Fruit fly (Drosophila melanogaster) whole organism, embryonic: Measurements from ENCODE around the gene CG11454.

ENCODE experiments used
- C15 ChIP-seq: fragments of 200-800 bp; sonication (Bioruptor generic); IDR thresholded peaks from 3 replicates; pipeline ENCODE4 v1.3.6; 2022; ENCODE audit warnings: missing biosample characterization, missing genetic modification characterization
- CG10267 ChIP-seq: fragments of 200-800 bp; sonication (Bioruptor generic); optimal IDR thresholded peaks from 2 replicates; lab custom pipeline; 2018; ENCODE audit warnings: missing biosample characterization, mild to moderate bottlenecking, missing genetic modification characterization, moderate library complexity
- CG10431 ChIP-seq: fragments of 200-800 bp; sonication (Bioruptor generic); optimal IDR thresholded peaks from 3 replicates; lab custom pipeline; 2018; ENCODE audit warnings: missing biosample characterization, mild to moderate bottlenecking, missing genetic modification characterization
- CG10565 ChIP-seq: fragments of 200-800 bp; sonication (Bioruptor generic); optimal IDR thresholded peaks from 3 replicates; lab custom pipeline; 2016; ENCODE audit warnings: missing biosample characterization, mild to moderate bottlenecking, missing genetic modification characterization
- CG10979 ChIP-seq: fragments of 200-800 bp; sonication (Bioruptor generic); optimal IDR thresholded peaks from 2 replicates; lab custom pipeline; 2018; ENCODE audit warnings: missing biosample characterization, mild to moderate bottlenecking, missing genetic modification characterization, moderate library complexity
- CG11093 ChIP-seq: fragments of 200-800 bp; sonication (Bioruptor generic); IDR thresholded peaks from 3 replicates; pipeline ENCODE4 v1.3.6; 2022; ENCODE audit warnings: missing biosample characterization, missing genetic modification characterization
- CG12071 ChIP-seq: fragments of 200-800 bp; sonication (Bioruptor generic); optimal IDR thresholded peaks from 3 replicates; lab custom pipeline; 2018; ENCODE audit warnings: missing biosample characterization, mild to moderate bottlenecking, missing genetic modification characterization
- CG13775 ChIP-seq: fragments of 200-800 bp; sonication (Bioruptor generic); optimal IDR thresholded peaks from 3 replicates; lab custom pipeline; 2017; ENCODE audit warnings: missing biosample characterization, mild to moderate bottlenecking, missing genetic modification characterization
- CG15514 ChIP-seq: fragments of 200-800 bp; sonication (Bioruptor generic); optimal IDR thresholded peaks from 3 replicates; lab custom pipeline; 2017; ENCODE audit warnings: missing biosample characterization, missing genetic modification characterization, mild to moderate bottlenecking, moderate library complexity, missing genetic modification reagents
- CG1602 ChIP-seq: fragments of 200-800 bp; sonication (Bioruptor generic); optimal IDR thresholded peaks from 3 replicates; lab custom pipeline; 2016; ENCODE audit warnings: missing biosample characterization, missing genetic modification characterization
- CG17359 ChIP-seq: fragments of 200-800 bp; sonication (Bioruptor generic); optimal IDR thresholded peaks from 3 replicates; lab custom pipeline; 2018; ENCODE audit warnings: missing biosample characterization, mild to moderate bottlenecking, missing genetic modification characterization, moderate library complexity
- CG1792 ChIP-seq: fragments of 200-800 bp; sonication (Bioruptor generic); optimal IDR thresholded peaks from 2 replicates; lab custom pipeline; 2016; ENCODE audit warnings: missing biosample characterization, missing genetic modification characterization
- CG2120 ChIP-seq: fragments of 200-800 bp; sonication (Bioruptor generic); optimal IDR thresholded peaks from 3 replicates; lab custom pipeline; 2016; ENCODE audit warnings: missing biosample characterization, missing genetic modification characterization
- CG30403 ChIP-seq: fragments of 200-800 bp; sonication (Bioruptor generic); optimal IDR thresholded peaks from 3 replicates; lab custom pipeline; 2016; ENCODE audit warnings: missing biosample characterization, missing genetic modification characterization
- CG32532 ChIP-seq: fragments of 200-800 bp; sonication (Bioruptor generic); IDR thresholded peaks from 2 replicates; pipeline ENCODE4 v1.3.6; 2022; ENCODE audit warnings: missing biosample characterization, missing genetic modification characterization
- CG32772 ChIP-seq: fragments of 200-800 bp; sonication (Bioruptor generic); IDR thresholded peaks from 2 replicates; pipeline ENCODE4 v1.3.6; 2022; ENCODE audit warnings: missing biosample characterization, missing genetic modification characterization
- CG33557 ChIP-seq: fragments of 200-800 bp; sonication (Bioruptor generic); optimal IDR thresholded peaks from 2 replicates; lab custom pipeline; 2019; ENCODE audit warnings: missing biosample characterization, mild to moderate bottlenecking, missing genetic modification characterization, moderate library complexity
- CG6765 ChIP-seq: fragments of 200-800 bp; sonication (Bioruptor generic); optimal IDR thresholded peaks from 3 replicates; lab custom pipeline; 2017; ENCODE audit warnings: missing biosample characterization, mild to moderate bottlenecking, missing genetic modification characterization
- CG7987 ChIP-seq: fragments of 200-800 bp; sonication (Bioruptor generic); optimal IDR thresholded peaks from 2 replicates; lab custom pipeline; 2018; ENCODE audit warnings: missing biosample characterization, mild to moderate bottlenecking, missing genetic modification characterization, moderate library complexity
- CG8290 ChIP-seq, 3 experiments: fragments of 200-800 bp; sonication (Bioruptor generic); optimal IDR thresholded peaks; 2 replicates each; lab custom pipeline; 2016 to 2019; ENCODE audit warnings: missing biosample characterization in 3 of 3, missing genetic modification characterization in 3 of 3, mild to moderate bottlenecking in 2 of 3, moderate library complexity in 1 of 3
- CG8359 ChIP-seq: fragments of 200-800 bp; sonication (Bioruptor generic); optimal IDR thresholded peaks from 2 replicates; lab custom pipeline; 2017; ENCODE audit warnings: missing biosample characterization, mild to moderate bottlenecking, missing genetic modification characterization, borderline replicate concordance
- CG8388 ChIP-seq: fragments of 200-800 bp; sonication (Bioruptor generic); optimal IDR thresholded peaks from 2 replicates; lab custom pipeline; 2019; ENCODE audit warnings: missing biosample characterization, mild to moderate bottlenecking, missing genetic modification characterization, moderate library complexity
- CG8478 ChIP-seq: fragments of >200 bp; optimal IDR thresholded peaks from 2 replicates; lab custom pipeline; 2018
- CG9437 ChIP-seq: fragments of 200-800 bp; sonication (Bioruptor generic); optimal IDR thresholded peaks from 2 replicates; lab custom pipeline; 2018; ENCODE audit warnings: missing biosample characterization, mild to moderate bottlenecking, missing genetic modification characterization
- CG9797 ChIP-seq: fragments of 200-800 bp; sonication (Bioruptor generic); optimal IDR thresholded peaks from 3 replicates; lab custom pipeline; 2018; ENCODE audit warnings: missing biosample characterization, mild to moderate bottlenecking, missing genetic modification characterization
- Dip3 ChIP-seq: fragments of 200-800 bp; sonication (Bioruptor generic); optimal IDR thresholded peaks from 3 replicates; lab custom pipeline; 2016; ENCODE audit warnings: missing biosample characterization, missing genetic modification characterization
- ERR ChIP-seq: fragments of 200-800 bp; sonication (Bioruptor generic); optimal IDR thresholded peaks from 2 replicates; lab custom pipeline; 2016; ENCODE audit warnings: missing biosample characterization, missing genetic modification characterization
- HmgD ChIP-seq: fragments of 200-800 bp; sonication (Bioruptor generic); optimal IDR thresholded peaks from 3 replicates; lab custom pipeline; 2016; ENCODE audit warnings: missing biosample characterization, missing genetic modification characterization
- Pdp1 ChIP-seq, 2 experiments: fragments of 200-800 bp; sonication (Bioruptor generic); optimal IDR thresholded peaks; 3 replicates each; lab custom pipeline; 2016; ENCODE audit warnings: missing biosample characterization in 2 of 2, missing genetic modification characterization in 2 of 2, mild to moderate bottlenecking in 1 of 2, moderate library complexity in 1 of 2
- Stat92E ChIP-seq, 3 experiments: fragments of >200 bp in 2 of 3; fragments of 200-800 bp in 1 of 3; sonication (Bioruptor generic) in 1 of 3; optimal IDR thresholded peaks; 2 replicates each; lab custom pipeline; 2017 to 2019; ENCODE audit warnings: missing biosample characterization in 3 of 3, missing genetic modification characterization in 3 of 3, mild to moderate bottlenecking in 1 of 3, moderate library complexity in 1 of 3
- Trl ChIP-seq, 3 experiments: fragments of >200 bp in 2 of 3; fragments of 200-800 bp in 1 of 3; sonication (Bioruptor generic) in 1 of 3; optimal IDR thresholded peaks; 2 replicates in 1 of 3; 3 replicates in 2 of 3; lab custom pipeline; 2016 to 2017; ENCODE audit warnings: missing biosample characterization in 1 of 3, missing genetic modification characterization in 1 of 3
- bigmax ChIP-seq: fragments of 200-800 bp; sonication (Bioruptor generic); optimal IDR thresholded peaks from 2 replicates; lab custom pipeline; 2018; ENCODE audit warnings: missing biosample characterization, mild to moderate bottlenecking, missing genetic modification characterization
- btn ChIP-seq: fragments of 200-800 bp; sonication (Bioruptor generic); optimal IDR thresholded peaks from 2 replicates; lab custom pipeline; 2016; ENCODE audit warnings: missing biosample characterization, missing genetic modification characterization
- chinmo ChIP-seq: fragments of 200-800 bp; sonication (Bioruptor generic); IDR thresholded peaks from 4 replicates; pipeline ENCODE4 v1.3.6; 2022; ENCODE audit warnings: missing biosample characterization, missing genetic modification characterization; ENCODE audit not compliant: partially characterized antibody
- emc ChIP-seq: fragments of 200-800 bp; sonication (Bioruptor generic); optimal IDR thresholded peaks from 2 replicates; lab custom pipeline; 2016; ENCODE audit warnings: missing biosample characterization, missing genetic modification characterization
- h ChIP-seq: fragments of >200 bp; optimal IDR thresholded peaks from 2 replicates; lab custom pipeline; 2017
- lab ChIP-seq: fragments of 200-800 bp; sonication (Bioruptor generic); optimal IDR thresholded peaks from 3 replicates; lab custom pipeline; 2017; ENCODE audit warnings: missing biosample characterization, missing genetic modification characterization, mild to moderate bottlenecking, moderate library complexity, missing genetic modification reagents
- lbe ChIP-seq: fragments of 200-800 bp; sonication (Bioruptor generic); optimal IDR thresholded peaks from 2 replicates; lab custom pipeline; 2016; ENCODE audit warnings: missing biosample characterization, mild to moderate bottlenecking, missing genetic modification characterization
- nau ChIP-seq: fragments of 200-800 bp; sonication (Bioruptor generic); optimal IDR thresholded peaks from 3 replicates; lab custom pipeline; 2017; ENCODE audit warnings: missing biosample characterization, mild to moderate bottlenecking, missing genetic modification characterization, missing genetic modification reagents
- row ChIP-seq: fragments of 200-800 bp; sonication (Bioruptor generic); IDR thresholded peaks from 3 replicates; pipeline ENCODE4 v1.3.6; 2022; ENCODE audit warnings: missing biosample characterization, missing genetic modification characterization
- sc ChIP-seq, 3 experiments: fragments of >200 bp in 2 of 3; fragments of 200-800 bp in 1 of 3; sonication (Bioruptor generic) in 1 of 3; optimal IDR thresholded peaks; 2 replicates in 2 of 3; 3 replicates in 1 of 3; lab custom pipeline; 2017; ENCODE audit warnings: mild to moderate bottlenecking in 1 of 3, missing biosample characterization in 1 of 3, missing genetic modification characterization in 1 of 3, missing genetic modification reagents in 1 of 3
- schlank ChIP-seq: fragments of 200-800 bp; sonication (Bioruptor generic); optimal IDR thresholded peaks from 2 replicates; lab custom pipeline; 2018; ENCODE audit warnings: missing biosample characterization, mild to moderate bottlenecking, missing genetic modification characterization
- tll ChIP-seq, 2 experiments: fragments of 200-800 bp in 1 of 2; fragments of >200 bp in 1 of 2; sonication (Bioruptor generic) in 1 of 2; optimal IDR thresholded peaks; 2 replicates each; lab custom pipeline; 2017 to 2019; ENCODE audit warnings: missing biosample characterization in 2 of 2, missing genetic modification characterization in 2 of 2, mild to moderate bottlenecking in 1 of 2, moderate library complexity in 1 of 2
- unc-4 ChIP-seq: fragments of 200-800 bp; sonication (Bioruptor generic); IDR thresholded peaks from 2 replicates; pipeline ENCODE4 v1.3.6; 2022; ENCODE audit warnings: missing biosample characterization, missing genetic modification characterization; ENCODE audit not compliant: partially characterized antibody
- yki ChIP-seq: fragments of >200 bp; optimal IDR thresholded peaks from 3 replicates; lab custom pipeline; 2018
- zen ChIP-seq: fragments of 200-800 bp; sonication (Bioruptor generic); optimal IDR thresholded peaks from 3 replicates; lab custom pipeline; 2018; ENCODE audit warnings: missing biosample characterization, mild to moderate bottlenecking, missing genetic modification characterization, moderate library complexity

The CG11454 gene

dm6 chr2L:166115-167069, 23.3 kb downstream of the CG11454 start (continued):
- TF ChIP-seq CG17359 (tag; lab: Kevin White, UChicago) (peak; percentile 96), CG10267 (tag; lab: Kevin White, UChicago) (peak; percentile 26), CG9437 (GFP tag; lab: Kevin White, UChicago) (peak; percentile 50), CG32772 (no peak), ERR (peak; percentile 53), chinmo (GFP tag; lab: Robert Waterston, UW) (no peak), CG2120 (GFP tag; lab: Kevin White, UChicago) (peak; percentile 65), bigmax (peak; percentile 58), CG8478 (no peak), tll (GFP tag; optimal IDR thresholded peaks at IDR 0.05; lab: Kevin White, UChicago) (peak in 1 of 2 experiments; percentile 94), CG10431 (GFP tag; lab: Kevin White, UChicago) (peak; percentile 59), HmgD (GFP tag; lab: Kevin White, UChicago) (peak; percentile 11), yki (lab: Kevin White, UChicago) (no peak), Stat92E (GFP tag; optimal IDR thresholded peaks at IDR 0.05; lab: Kevin White, UChicago) (peak in 2 of 3 experiments; percentile 38 to 76), CG8359 (no peak), Dip3 (GFP tag; lab: Kevin White, UChicago) (peak; percentile 65), nau (GFP tag; lab: Kevin White, UChicago) (peak; percentile 91), btn (peak; percentile 55), CG13775 (peak; percentile 58), Pdp1 (GFP tag; optimal IDR thresholded peaks at IDR 0.05; lab: Kevin White, UChicago) (peak; percentile 53 to 96), C15 (GFP tag; lab: Robert Waterston, UW) (no peak), CG1602 (GFP tag; lab: Kevin White, UChicago) (peak; percentile 29), emc (GFP tag; lab: Kevin White, UChicago) (no peak), CG7987 (peak; percentile 92), schlank (peak; percentile 87), unc-4 (no peak), lab (GFP tag; lab: Kevin White, UChicago) (peak; percentile 95), CG9797 (no peak), zen (tag; lab: Kevin White, UChicago) (peak; percentile 55), CG12071 (GFP tag; lab: Kevin White, UChicago) (peak; percentile 89), h (lab: Kevin White, UChicago) (no peak), lbe (peak; percentile 96), Trl (optimal IDR thresholded peaks at IDR 0.05; lab: Kevin White, UChicago) (peak; percentile 32 to 84), Trl (GFP tag; optimal IDR thresholded peaks at IDR 0.05; lab: Kevin White, UChicago) (peak; percentile 54), CG8388 (GFP tag; lab: Kevin White, UChicago) (peak; percentile 43), CG15514 (GFP tag; lab: Kevin White, UChicago) (peak; percentile 79), CG6765 (GFP tag; lab: Kevin White, UChicago) (peak; percentile 91), CG33557 (GFP tag; lab: Kevin White, UChicago) (peak; percentile 56), CG8290 (GFP tag; optimal IDR thresholded peaks at IDR 0.05; lab: Kevin White, UChicago) (no peak), CG8290 (tag; optimal IDR thresholded peaks at IDR 0.05; lab: Kevin White, UChicago) (peak; percentile 28 to 68), CG1792 (GFP tag; lab: Kevin White, UChicago) (peak; percentile 78), sc (optimal IDR thresholded peaks at IDR 0.05; lab: Kevin White, UChicago) (no peak), sc (GFP tag; optimal IDR thresholded peaks at IDR 0.05; lab: Kevin White, UChicago) (peak; percentile 34), CG11093 (GFP tag; lab: Robert Waterston, UW) (no peak; the same call in 2 of the 3 replicates), CG10565 (GFP tag; lab: Kevin White, UChicago) (no peak), CG32532 (GFP tag; lab: Robert Waterston, UW) (no peak), CG10979 (tag; lab: Kevin White, UChicago) (peak; percentile 43), CG30403 (GFP tag; lab: Kevin White, UChicago) (peak; percentile 27), row (GFP tag; lab: Robert Waterston, UW) (no peak)
